Fruit fly (Drosophila melanogaster): Measurements from ENCODE around the gene Pi3K92E.

DNA sequence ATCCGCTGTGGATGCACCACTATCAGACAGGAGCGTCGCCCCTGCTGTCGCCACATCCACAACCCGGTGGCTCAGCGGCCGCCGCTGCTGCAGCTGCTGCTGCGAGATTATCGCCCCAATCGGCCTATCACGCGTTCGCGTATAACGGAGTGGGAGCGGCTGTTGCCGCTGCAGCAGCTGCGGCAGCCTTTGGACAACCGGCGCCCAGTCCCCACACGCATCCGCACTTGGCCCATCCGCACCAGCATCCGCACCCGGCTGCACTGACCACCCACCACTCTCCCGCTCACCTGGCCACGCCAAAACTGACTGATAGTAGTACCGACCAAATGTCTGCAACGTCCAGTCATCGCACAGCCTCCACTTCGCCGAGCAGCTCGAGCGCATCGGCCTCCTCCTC lies 8.4 kb downstream of the Pi3K92E start:
- TF ChIP-seq CG7045 (GFP tag; optimal IDR thresholded peaks at IDR 0.05), result no peak
- TF ChIP-seq kay (GFP tag; ENCODE audit: borderline replicate concordance), result no peak
- TF ChIP-seq CG7101 (tag; optimal IDR thresholded peaks at IDR 0.05), result no peak
- no peak for TF ChIP-seq ovo (GFP tag; optimal IDR thresholded peaks at IDR 0.05)
- TF ChIP-seq cnc (optimal IDR thresholded peaks at IDR 0.05), result no peak
- no peak for TF ChIP-seq CG12768 (GFP tag; optimal IDR thresholded peaks at IDR 0.05)
